Worm (Caenorhabditis elegans): ENCODE data around the gene ZK262.19.

ce11 chrV:18473415-18473814 lies 48.0 kb upstream of the ZK262.19 start, which contains the start of gene srh-182:
- TF ChIP-seq mls-2 (tag; optimal IDR thresholded peaks at IDR 0.05) (no peak), unc-39 (tag; optimal IDR thresholded peaks at IDR 0.05) (no peak), nhr-237 (tag; optimal IDR thresholded peaks at IDR 0.05) (no peak), nhr-12 (tag; optimal IDR thresholded peaks at IDR 0.05) (no peak), snpc-4 (tag; optimal IDR thresholded peaks at IDR 0.05) (no peak), blmp-1 (tag; optimal IDR thresholded peaks at IDR 0.05) (no peak), pha-4 (tag; optimal IDR thresholded peaks at IDR 0.05) (no peak), elt-3 (tag; optimal IDR thresholded peaks at IDR 0.05) (no peak), elt-1 (tag; optimal IDR thresholded peaks at IDR 0.05; ENCODE audit: borderline replicate concordance, insufficient read depth) (no peak), cnd-1 (tag; optimal IDR thresholded peaks at IDR 0.05) (no peak)

All from whole organism, mixed stage, embryonic.